Worm (Caenorhabditis elegans) whole organism, young adult: ENCODE results near the gene spin-2.

Source experiments
- B0019.2 ChIP-seq: fragments of 200-800 bp; sonication (Bioruptor generic); conservative IDR thresholded peaks from 2 replicates; pipeline ENCODE4 v1.3.6; 2022; ENCODE audit warnings: missing genetic modification reagents, missing genetic modification characterization, missing compliant biosample characterization
- F22D6.2 ChIP-seq: sonication (generic microtip); optimal IDR thresholded peaks from 2 replicates; lab custom pipeline; 2016; ENCODE audit warnings: mild to moderate bottlenecking, missing genetic modification characterization, missing compliant biosample characterization
- Y95B8A.8 ChIP-seq: fragments of 200-800 bp; sonication (Bioruptor generic); IDR thresholded peaks from 2 replicates; pipeline ENCODE4 v1.3.6; 2022; ENCODE audit warnings: missing genetic modification reagents, missing genetic modification characterization, missing compliant biosample characterization
- aptf-3 ChIP-seq: fragments of 200-800 bp; sonication (Bioruptor generic); IDR thresholded peaks from 2 replicates; pipeline ENCODE4 v1.3.6; 2022; ENCODE audit warnings: missing genetic modification characterization, missing compliant biosample characterization
- egl-44 ChIP-seq: fragments of 200-800 bp; sonication (Bioruptor generic); IDR thresholded peaks from 2 replicates; pipeline ENCODE4 v1.3.6; 2022; ENCODE audit warnings: missing genetic modification reagents, missing genetic modification characterization, missing compliant biosample characterization
- hlh-12 ChIP-seq: sonication (generic microtip); optimal IDR thresholded peaks from 2 replicates; lab custom pipeline; 2016; ENCODE audit warnings: missing genetic modification characterization, missing compliant biosample characterization
- hsf-1 ChIP-seq: fragments of 200-800 bp; sonication (Bioruptor generic); IDR thresholded peaks from 2 replicates; pipeline ENCODE4 v1.3.6; 2022; ENCODE audit warnings: missing genetic modification reagents, missing genetic modification characterization, missing compliant biosample characterization
- let-607 ChIP-seq, 2 experiments: fragments of 200-800 bp in 1 of 2; sonication (Bioruptor generic) in 1 of 2; sonication (generic microtip) in 1 of 2; optimal IDR thresholded peaks; 2 replicates each; lab custom pipeline; 2016 to 2018; ENCODE audit warnings: mild to moderate bottlenecking in 2 of 2, missing compliant biosample characterization in 2 of 2, missing genetic modification characterization in 2 of 2, moderate library complexity in 2 of 2, missing genotype in 1 of 2
- nfyb-1 ChIP-seq: fragments of 200-800 bp; sonication (Bioruptor generic); IDR thresholded peaks from 2 replicates; pipeline ENCODE4 v1.3.6; 2022; ENCODE audit warnings: missing genetic modification reagents, missing genetic modification characterization, missing compliant biosample characterization
- nhr-120 ChIP-seq: fragments of 200-800 bp; sonication (Bioruptor generic); IDR thresholded peaks from 2 replicates; pipeline ENCODE4 v1.3.6; 2022; ENCODE audit warnings: missing genetic modification characterization, missing compliant biosample characterization
- sea-2 ChIP-seq: fragments of 200-800 bp; sonication (Bioruptor generic); IDR thresholded peaks from 2 replicates; pipeline ENCODE4 v1.3.6; 2022; ENCODE audit warnings: missing genetic modification characterization, missing compliant biosample characterization
- unc-62 ChIP-seq: fragments of 150-350 bp; optimal IDR thresholded peaks from 2 replicates; lab custom pipeline; 2014; ENCODE audit warnings: missing biosample characterization, missing genetic modification reagents, missing genetic modification characterization

DNA sequence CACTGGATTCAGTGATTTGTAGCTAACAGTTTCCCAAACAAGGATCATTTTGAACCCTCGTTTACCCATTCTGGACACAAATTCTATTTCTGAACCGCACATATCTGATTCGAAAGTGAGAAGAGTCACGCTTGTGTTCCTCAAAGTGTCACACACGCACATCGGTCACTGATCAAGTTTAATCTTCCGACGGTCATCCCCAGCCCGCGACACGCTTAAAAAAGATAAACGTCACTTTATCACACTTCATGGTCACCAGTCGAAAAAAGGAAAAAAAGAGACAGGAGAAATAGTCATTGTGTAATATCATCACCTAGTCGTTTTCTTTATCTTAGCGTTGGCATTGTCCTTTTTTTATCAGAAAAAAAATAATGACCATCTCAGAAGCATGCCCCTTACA is 9.1 kb upstream of the spin-2 start:
- no peak for TF ChIP-seq sea-2 (GFP tag; lab: Robert Waterston, UW)
- no peak for TF ChIP-seq egl-44
- TF ChIP-seq B0019.2 (GFP tag; lab: Robert Waterston, UW), result no peak
- no peak for TF ChIP-seq hsf-1 (GFP tag; lab: Robert Waterston, UW)
- no peak for TF ChIP-seq nhr-120 (GFP tag; lab: Robert Waterston, UW)
- TF ChIP-seq unc-62 (GFP tag; lab: Kevin White, UChicago), result no peak
- TF ChIP-seq aptf-3 (GFP tag; lab: Robert Waterston, UW), result no peak
- no peak for TF ChIP-seq let-607 (tag; optimal IDR thresholded peaks at IDR 0.05; lab: Kevin White, UChicago)
- no peak for TF ChIP-seq hlh-12 (tag; lab: Kevin White, UChicago)
- TF ChIP-seq nfyb-1, result no peak
- no peak for TF ChIP-seq Y95B8A.8
- no peak for TF ChIP-seq F22D6.2 (tag; lab: Kevin White, UChicago)
